Worm (Caenorhabditis elegans) whole organism, early embryonic: ENCODE data around the gene dao-4.

Experiments used
- B0310.2 ChIP-seq: sonication (generic microtip); optimal IDR thresholded peaks from 2 replicates; lab custom pipeline; 2016; ENCODE audit warnings: mild to moderate bottlenecking, missing genetic modification characterization, missing compliant biosample characterization
- F13C5.2 ChIP-seq: sonication (generic microtip); optimal IDR thresholded peaks from 2 replicates; lab custom pipeline; 2017; ENCODE audit warnings: mild to moderate bottlenecking, missing genetic modification characterization, inconsistent platforms, missing compliant biosample characterization
- aly-1 ChIP-seq: sonication (generic microtip); optimal IDR thresholded peaks from 2 replicates; lab custom pipeline; 2016; ENCODE audit warnings: missing genetic modification characterization, missing compliant biosample characterization
- ama-1 ChIP-seq: fragments of 150-350 bp; optimal IDR thresholded peaks from 2 replicates; lab custom pipeline; 2014
- ceh-36 ChIP-seq: sonication (generic microtip); optimal IDR thresholded peaks from 2 replicates; lab custom pipeline; 2016; ENCODE audit warnings: missing genetic modification characterization, inconsistent platforms, missing compliant biosample characterization
- ets-7 ChIP-seq: sonication (generic microtip); optimal IDR thresholded peaks from 2 replicates; lab custom pipeline; 2016; ENCODE audit warnings: missing genotype, missing genetic modification characterization, missing compliant biosample characterization
- flt-1 ChIP-seq: fragments of 200-800 bp; sonication (Bioruptor generic); IDR thresholded peaks from 2 replicates; pipeline ENCODE4 v1.3.6; 2022; ENCODE audit warnings: missing genetic modification characterization, missing compliant biosample characterization
- hmg-4 ChIP-seq: fragments of 200-800 bp; sonication (Bioruptor generic); optimal IDR thresholded peaks from 2 replicates; lab custom pipeline; 2018; ENCODE audit warnings: mild to moderate bottlenecking, missing genetic modification characterization, missing compliant biosample characterization
- scrt-1 ChIP-seq: fragments of 200-800 bp; sonication (Bioruptor generic); IDR thresholded peaks from 2 replicates; pipeline ENCODE4 v1.3.6; 2022; ENCODE audit warnings: missing genetic modification characterization, missing compliant biosample characterization
- sea-1 ChIP-seq: fragments of 200-800 bp; sonication (Bioruptor generic); conservative IDR thresholded peaks from 2 replicates; pipeline ENCODE4 v1.3.6; 2022; ENCODE audit warnings: missing genetic modification characterization, missing compliant biosample characterization
- tbx-11 ChIP-seq: fragments of 200-800 bp; sonication (Bioruptor generic); IDR thresholded peaks from 2 replicates; pipeline ENCODE4 v1.3.6; 2022; ENCODE audit warnings: missing genetic modification characterization, missing compliant biosample characterization
- tbx-37 ChIP-seq: fragments of 200-800 bp; sonication (Bioruptor generic); conservative IDR thresholded peaks from 2 replicates; pipeline ENCODE4 v1.3.6; 2022; ENCODE audit warnings: missing genetic modification reagents, missing genetic modification characterization, missing compliant biosample characterization
- tra-4 ChIP-seq: sonication (generic microtip); optimal IDR thresholded peaks from 2 replicates; lab custom pipeline; 2017; ENCODE audit warnings: missing genetic modification characterization, missing compliant biosample characterization

DNA sequence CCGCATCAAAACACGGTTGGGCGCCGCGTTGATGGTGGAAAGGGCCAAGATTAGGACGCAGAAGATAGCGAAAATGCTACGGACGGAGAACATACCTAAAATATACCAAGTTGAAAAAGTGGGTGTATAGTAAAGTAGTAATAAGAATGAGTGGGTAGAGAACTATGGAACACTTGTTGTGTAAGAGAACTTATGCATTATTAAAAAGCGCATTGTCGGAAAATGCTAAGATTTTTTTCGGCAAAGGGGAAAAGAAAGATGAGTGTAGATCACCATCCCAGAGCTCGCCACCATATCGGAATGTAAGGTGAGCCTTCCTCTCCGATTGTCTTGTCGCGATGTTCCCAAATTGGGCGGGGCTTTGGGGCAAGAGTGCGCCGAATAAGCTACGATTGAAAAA is 12.8 kb downstream of the dao-4 start, which contains the start of gene flp-28:
- TF ChIP-seq ama-1 (lab: Kevin White, UChicago) (no peak), scrt-1 (GFP tag; lab: Robert Waterston, UW) (no peak), hmg-4 (no peak), tbx-11 (GFP tag; lab: Robert Waterston, UW) (no peak), ceh-36 (tag; lab: Kevin White, UChicago) (no peak), B0310.2 (tag; lab: Kevin White, UChicago) (no peak), ets-7 (tag; lab: Kevin White, UChicago) (no peak), aly-1 (tag; lab: Kevin White, UChicago) (no peak), sea-1 (GFP tag; lab: Robert Waterston, UW) (no peak), flt-1 (GFP tag; lab: Robert Waterston, UW) (no peak), F13C5.2 (tag; lab: Kevin White, UChicago) (no peak), tra-4 (tag; lab: Kevin White, UChicago) (no peak), tbx-37 (GFP tag; lab: Robert Waterston, UW) (no peak)
